Worm (Caenorhabditis elegans) whole organism, mixed stage, embryonic: ENCODE measurements around the gene col-139.

Source experiments
- blmp-1 ChIP-seq: fragments of 150-350 bp; optimal IDR thresholded peaks from 2 replicates; lab custom pipeline; 2014; ENCODE audit warnings: missing biosample characterization, missing genetic modification characterization
- ceh-39 ChIP-seq: fragments of 150-350 bp; optimal IDR thresholded peaks from 2 replicates; lab custom pipeline; 2014; ENCODE audit warnings: missing biosample characterization, missing genetic modification characterization
- flh-1 ChIP-seq: fragments of 200-800 bp; sonication (Bioruptor generic); optimal IDR thresholded peaks from 2 replicates; lab custom pipeline; 2018; ENCODE audit warnings: mild to moderate bottlenecking, missing genetic modification characterization, moderate library complexity, missing compliant biosample characterization
- lin-13 ChIP-seq: fragments of 150-350 bp; optimal IDR thresholded peaks from 2 replicates; lab custom pipeline; 2014; ENCODE audit warnings: missing biosample characterization, missing genetic modification characterization
- lin-32 ChIP-seq: fragments of 200-800 bp; sonication (Bioruptor generic); optimal IDR thresholded peaks from 2 replicates; lab custom pipeline; 2018; ENCODE audit warnings: mild to moderate bottlenecking, missing genetic modification characterization, missing compliant biosample characterization
- lsy-2 ChIP-seq: fragments of 150-350 bp; optimal IDR thresholded peaks from 2 replicates; lab custom pipeline; 2014; ENCODE audit warnings: missing biosample characterization, missing genetic modification characterization
- mab-5 ChIP-seq: fragments of 150-350 bp; optimal IDR thresholded peaks from 2 replicates; lab custom pipeline; 2014; ENCODE audit warnings: missing biosample characterization, missing genetic modification characterization
- nhr-12 ChIP-seq: fragments of 150-350 bp; optimal IDR thresholded peaks from 2 replicates; lab custom pipeline; 2014; ENCODE audit warnings: missing biosample characterization, missing genetic modification characterization
- nhr-28 ChIP-seq: fragments of 150-350 bp; optimal IDR thresholded peaks from 2 replicates; lab custom pipeline; 2014; ENCODE audit warnings: missing biosample characterization, missing genetic modification characterization
- sem-2 ChIP-seq: fragments of 200-800 bp; sonication (Bioruptor generic); optimal IDR thresholded peaks from 2 replicates; lab custom pipeline; 2018; ENCODE audit warnings: mild to moderate bottlenecking, missing genetic modification characterization, missing compliant biosample characterization
- snpc-4 ChIP-seq: fragments of 150-350 bp; optimal IDR thresholded peaks from 2 replicates; lab custom pipeline; 2014; ENCODE audit warnings: missing biosample characterization, missing genetic modification characterization
- tbx-8 ChIP-seq: fragments of 200-800 bp; sonication (Bioruptor generic); optimal IDR thresholded peaks from 2 replicates; lab custom pipeline; 2018; ENCODE audit warnings: mild to moderate bottlenecking, missing genetic modification characterization, moderate library complexity, missing compliant biosample characterization
- unc-62 ChIP-seq: fragments of 150-350 bp; optimal IDR thresholded peaks from 2 replicates; lab custom pipeline; 2014; ENCODE audit warnings: missing biosample characterization, missing genetic modification reagents, missing genetic modification characterization
- zip-8 ChIP-seq: fragments of 150-350 bp; optimal IDR thresholded peaks from 2 replicates; lab custom pipeline; 2014; ENCODE audit warnings: missing biosample characterization, missing genetic modification characterization

DNA sequence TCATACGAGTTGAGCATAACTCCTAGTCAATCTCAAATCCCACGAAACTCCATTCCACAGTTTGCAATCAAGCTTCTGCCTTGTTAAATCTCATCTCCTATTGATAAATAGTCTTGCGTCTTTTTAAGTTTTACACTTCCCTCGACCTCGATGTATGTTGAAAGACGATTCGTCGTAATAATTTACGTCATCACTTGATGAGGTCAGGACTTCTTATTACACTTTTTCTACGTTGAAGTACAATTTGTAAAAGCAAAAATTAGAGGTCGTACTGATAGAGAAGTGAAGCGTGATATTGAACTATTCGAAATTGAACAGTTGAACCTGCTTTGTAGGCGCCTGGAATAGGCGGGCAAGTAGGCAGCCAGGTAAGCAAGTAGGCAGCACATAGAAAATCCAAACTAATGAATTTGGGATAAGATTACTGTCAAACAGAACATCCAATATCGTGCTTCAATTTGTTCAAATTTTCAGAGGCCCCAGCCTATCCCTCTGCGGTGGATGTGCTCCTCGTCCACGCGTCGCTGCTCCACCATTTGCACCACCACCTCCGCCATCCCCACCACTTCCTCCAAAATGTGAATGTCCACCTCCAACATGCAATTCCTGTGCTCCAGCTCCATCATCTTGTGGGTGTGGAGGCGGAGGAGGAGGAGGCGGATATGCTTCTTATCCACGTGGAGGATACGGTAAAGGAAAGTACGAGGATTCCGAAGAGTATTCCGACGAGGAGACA, 4.0 kb downstream of the col-139 start:
- TF ChIP-seq mab-5 (tag; lab: Kevin White, UChicago) (no peak), sem-2 (no peak), snpc-4 (tag; lab: Kevin White, UChicago) (no peak), unc-62 (GFP tag; lab: Kevin White, UChicago) (no peak), zip-8 (tag; lab: Kevin White, UChicago) (no peak), ceh-39 (tag; lab: Kevin White, UChicago) (no peak), lsy-2 (tag; lab: Kevin White, UChicago) (no peak), nhr-28 (no peak), flh-1 (no peak), nhr-12 (tag; lab: Kevin White, UChicago) (no peak), blmp-1 (tag; lab: Kevin White, UChicago) (no peak), lin-13 (tag; lab: Kevin White, UChicago) (no peak), tbx-8 (no peak), lin-32 (GFP tag; lab: Kevin White, UChicago) (no peak)
